Fruit fly (Drosophila melanogaster): Measurements from ENCODE around the gene Orct.

Orct gene

dm6 chr3R:24259278-24260040, 16.6 kb upstream of the Orct start (continued):
- peak; percentile 17 for TF ChIP-seq stwl (tag; optimal IDR thresholded peaks at IDR 0.05)
- TF ChIP-seq CG14860 (GFP tag; IDR thresholded peaks at IDR 0.05; ENCODE audit: partially characterized antibody), result no peak
- TF ChIP-seq cato (GFP tag; optimal IDR thresholded peaks at IDR 0.05; ENCODE audit: borderline replicate concordance), result peak; percentile 68
- TF ChIP-seq ab (GFP tag; optimal IDR thresholded peaks at IDR 0.05), result peak; percentile 82
- TF ChIP-seq Dbx (GFP tag; IDR thresholded peaks at IDR 0.05), result peak; percentile 87
- peak; percentile 99 for TF ChIP-seq CG11696 (GFP tag; IDR thresholded peaks at IDR 0.05)
- TF ChIP-seq CG10431 (GFP tag; optimal IDR thresholded peaks at IDR 0.05), result no peak
- peak; percentile 83 to 92 for TF ChIP-seq bsh (GFP tag; optimal IDR thresholded peaks at IDR 0.05)
- no peak for TF ChIP-seq ato (GFP tag; IDR thresholded peaks at IDR 0.05; ENCODE audit: partially characterized antibody)
- TF ChIP-seq CG12744 (GFP tag; optimal IDR thresholded peaks at IDR 0.05), result peak; percentile 72
- TF ChIP-seq CG4820 (GFP tag; optimal IDR thresholded peaks at IDR 0.05), result peak; percentile 85
- peak; percentile 87 for TF ChIP-seq CG11093 (GFP tag; IDR thresholded peaks at IDR 0.05)
- TF ChIP-seq ssp (GFP tag; IDR thresholded peaks at IDR 0.05), result peak; percentile 58
- no peak for TF ChIP-seq HLH4C (GFP tag; IDR thresholded peaks at IDR 0.05; ENCODE audit: partially characterized antibody)
- no peak for TF ChIP-seq pita (GFP tag; optimal IDR thresholded peaks at IDR 0.05)
- TF ChIP-seq BtbVII (GFP tag; optimal IDR thresholded peaks at IDR 0.05), result peak; percentile 88
- TF ChIP-seq D19A (tag; optimal IDR thresholded peaks at IDR 0.05), result peak; percentile 85
- no peak for TF ChIP-seq CG16813 (GFP tag; IDR thresholded peaks at IDR 0.05; ENCODE audit: partially characterized antibody)
- peak; percentile 96 for TF ChIP-seq CG12769 (tag; optimal IDR thresholded peaks at IDR 0.05)
- TF ChIP-seq CG3995 (GFP tag; optimal IDR thresholded peaks at IDR 0.05), result peak; percentile 69
- peak; percentile 89 for TF ChIP-seq CG13624 (GFP tag; optimal IDR thresholded peaks at IDR 0.05)
- peak; percentile 94 for TF ChIP-seq exex (tag; optimal IDR thresholded peaks at IDR 0.05)
- no peak for TF ChIP-seq CG6791 (GFP tag; IDR thresholded peaks at IDR 0.05; ENCODE audit: partially characterized antibody)
- peak; percentile 87 for TF ChIP-seq tgo (GFP tag; IDR thresholded peaks at IDR 0.05)
- TF ChIP-seq vvl (GFP tag; IDR thresholded peaks at IDR 0.05), result peak; percentile 94
- TF ChIP-seq CG7357 (GFP tag; IDR thresholded peaks at IDR 0.05), result peak; percentile 73
- TF ChIP-seq sqz (GFP tag; optimal IDR thresholded peaks at IDR 0.05), result peak; percentile 28
- TF ChIP-seq hth (optimal IDR thresholded peaks at IDR 0.05), result no peak
- TF ChIP-seq eve (GFP tag; optimal IDR thresholded peaks at IDR 0.05), result peak in 1 of 2 experiments; percentile 73
- TF ChIP-seq CG31441 (GFP tag; IDR thresholded peaks at IDR 0.05), result peak; percentile 91
- peak; percentile 82 for TF ChIP-seq Hmx (GFP tag; optimal IDR thresholded peaks at IDR 0.05)
- peak; percentile 77; the same call in 2 of the 4 replicates for TF ChIP-seq chinmo (GFP tag; IDR thresholded peaks at IDR 0.05; ENCODE audit: partially characterized antibody)
- TF ChIP-seq jumu (GFP tag; optimal IDR thresholded peaks at IDR 0.05), result peak; percentile 88
- TF ChIP-seq CG6654 (GFP tag; optimal IDR thresholded peaks at IDR 0.05), result peak; percentile 80
- TF ChIP-seq Fer2 (tag; optimal IDR thresholded peaks at IDR 0.05), result peak; percentile 71
- peak; percentile 47 for TF ChIP-seq sima (GFP tag; optimal IDR thresholded peaks at IDR 0.05)
- peak; percentile 98 for TF ChIP-seq sens (GFP tag)
- peak; percentile 24 for TF ChIP-seq HLHmδ (GFP tag; optimal IDR thresholded peaks at IDR 0.05)
- TF ChIP-seq CG9932 (GFP tag; IDR thresholded peaks at IDR 0.05), result peak; percentile 88
- peak; percentile 87 for TF ChIP-seq vfl (GFP tag; optimal IDR thresholded peaks at IDR 0.05)
- TF ChIP-seq Awh (GFP tag; IDR thresholded peaks at IDR 0.05), result peak; percentile 81
- peak; percentile 88 for TF ChIP-seq CG6254 (GFP tag; optimal IDR thresholded peaks at IDR 0.05)
- no peak for TF ChIP-seq Stat92E (GFP tag; optimal IDR thresholded peaks at IDR 0.05)
- TF ChIP-seq CG5953 (GFP tag; IDR thresholded peaks at IDR 0.05), result peak; percentile 80
- TF ChIP-seq CG16815 (GFP tag; optimal IDR thresholded peaks at IDR 0.05), result peak; percentile 91
- peak; percentile 79 for TF ChIP-seq nerfin-1 (tag; optimal IDR thresholded peaks at IDR 0.05)
- peak; percentile 75 for TF ChIP-seq Hand (GFP tag; optimal IDR thresholded peaks at IDR 0.05)
- peak; percentile 77 for TF ChIP-seq CG11085 (GFP tag; IDR thresholded peaks at IDR 0.05)
- peak; percentile 78 for TF ChIP-seq CG14667 (GFP tag; IDR thresholded peaks at IDR 0.05)
